Worm (Caenorhabditis elegans): ENCODE measurements around the gene F14F9.5.

DNA sequence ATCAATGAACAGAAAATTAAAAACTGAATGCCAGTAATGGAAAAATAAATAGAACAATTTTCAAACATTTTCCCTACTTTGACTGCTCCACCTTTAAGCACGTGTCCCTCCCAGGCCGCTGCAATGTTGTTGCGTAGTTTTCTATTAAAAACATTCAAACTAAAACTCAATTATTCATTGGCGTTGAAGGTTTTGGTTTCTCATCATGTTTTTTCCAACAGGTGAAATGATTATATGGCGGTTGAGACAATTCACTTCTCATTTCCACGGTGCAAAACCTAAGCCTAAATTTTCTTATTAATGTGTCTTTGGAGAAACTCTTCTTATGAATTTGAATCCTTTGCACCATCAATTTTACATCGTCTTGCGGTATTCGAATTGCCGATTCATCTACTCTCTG, 24.0 kb downstream of the F14F9.5 start, which contains the start of gene srh-130:
- no peak for TF ChIP-seq skn-1 (tag; optimal IDR thresholded peaks at IDR 0.05)
- TF ChIP-seq ZK546.5 (tag; optimal IDR thresholded peaks at IDR 0.05) = no peak
- no peak for TF ChIP-seq Y105C5A.15 (GFP tag; IDR thresholded peaks at IDR 0.05)

Data from whole organism, L4 larva.